Fruit fly (Drosophila melanogaster): ENCODE measurements around the gene CG43739.

- no peak for TF ChIP-seq Hr38 (GFP tag; optimal IDR thresholded peaks at IDR 0.05)
- no peak for TF ChIP-seq CG8632 (GFP tag; optimal IDR thresholded peaks at IDR 0.05)
- TF ChIP-seq Sox102F (GFP tag; optimal IDR thresholded peaks at IDR 0.05): no peak
- TF ChIP-seq CG10669 (GFP tag; optimal IDR thresholded peaks at IDR 0.05): no peak
- no peak for TF ChIP-seq CG6792 (GFP tag; optimal IDR thresholded peaks at IDR 0.05)
- TF ChIP-seq CG6854 (GFP tag; optimal IDR thresholded peaks at IDR 0.05): no peak
These were observed 15.9 kb upstream of the CG43739 start for dm6 chr2L:20934678-20935077.

Measured in whole organism, prepupa.